Fruit fly (Drosophila melanogaster) whole organism, embryonic: ENCODE data around the gene ND-B16.6.
A peak's percentile ranks its signal among the peaks of the same experiment; 100 is the strongest.

Experiments used
- Aef1 ChIP-seq: fragments of 200-800 bp; sonication (Bioruptor generic); IDR thresholded peaks from 3 replicates; pipeline ENCODE4 v1.3.6; 2022; ENCODE audit warnings: missing biosample characterization, missing genetic modification characterization
- Asciz ChIP-seq: fragments of 200-800 bp; sonication (Bioruptor generic); optimal IDR thresholded peaks from 2 replicates; lab custom pipeline; 2017; ENCODE audit warnings: missing biosample characterization, mild to moderate bottlenecking, missing genetic modification characterization, missing genetic modification reagents
- BEAF-32 ChIP-seq: fragments of 200-800 bp; sonication (Bioruptor generic); optimal IDR thresholded peaks from 3 replicates; lab custom pipeline; 2017; ENCODE audit warnings: missing biosample characterization, missing genetic modification characterization, mild to moderate bottlenecking, moderate library complexity, missing genetic modification reagents
- CG10979 ChIP-seq: fragments of 200-800 bp; sonication (Bioruptor generic); optimal IDR thresholded peaks from 2 replicates; lab custom pipeline; 2018; ENCODE audit warnings: missing biosample characterization, mild to moderate bottlenecking, missing genetic modification characterization, moderate library complexity
- CG12219 ChIP-seq: fragments of 200-800 bp; sonication (Bioruptor generic); optimal IDR thresholded peaks from 3 replicates; lab custom pipeline; 2018; ENCODE audit warnings: missing biosample characterization, mild to moderate bottlenecking, missing genetic modification characterization
- CG12236 ChIP-seq: fragments of 200-800 bp; sonication (Bioruptor generic); optimal IDR thresholded peaks from 2 replicates; lab custom pipeline; 2016; ENCODE audit warnings: missing biosample characterization, missing genetic modification characterization
- CG14667 ChIP-seq: fragments of 200-800 bp; sonication (Bioruptor generic); IDR thresholded peaks from 2 replicates; pipeline ENCODE4 v1.3.6; 2022; ENCODE audit warnings: missing biosample characterization, missing genetic modification characterization
- CG16813 ChIP-seq: fragments of 200-800 bp; sonication (Bioruptor generic); IDR thresholded peaks from 3 replicates; pipeline ENCODE4 v1.3.6; 2022; ENCODE audit warnings: missing biosample characterization, missing genetic modification characterization; ENCODE audit not compliant: partially characterized antibody
- CG17328 ChIP-seq: fragments of 200-800 bp; sonication (Bioruptor generic); IDR thresholded peaks from 2 replicates; pipeline ENCODE4 v1.3.6; 2022; ENCODE audit warnings: missing biosample characterization, missing genetic modification characterization
- CG17359 ChIP-seq: fragments of 200-800 bp; sonication (Bioruptor generic); optimal IDR thresholded peaks from 3 replicates; lab custom pipeline; 2018; ENCODE audit warnings: missing biosample characterization, mild to moderate bottlenecking, missing genetic modification characterization, moderate library complexity
- CG18262 ChIP-seq: fragments of 200-800 bp; optimal IDR thresholded peaks from 3 replicates; lab custom pipeline; 2019; ENCODE audit warnings: missing biosample characterization, mild to moderate bottlenecking, missing genetic modification characterization, moderate library complexity
- CG2678 ChIP-seq: fragments of 200-800 bp; sonication (Bioruptor generic); optimal IDR thresholded peaks from 3 replicates; lab custom pipeline; 2019; ENCODE audit warnings: missing biosample characterization, mild to moderate bottlenecking, missing genetic modification characterization, moderate library complexity
- CG2875 ChIP-seq: fragments of 200-800 bp; sonication (Bioruptor generic); optimal IDR thresholded peaks from 2 replicates; lab custom pipeline; 2017; ENCODE audit warnings: missing biosample characterization, mild to moderate bottlenecking, missing genetic modification characterization, missing genetic modification reagents
- CG2889 ChIP-seq: fragments of 200-800 bp; sonication (Bioruptor generic); IDR thresholded peaks from 3 replicates; pipeline ENCODE4 v1.3.6; 2022; ENCODE audit warnings: missing biosample characterization, missing genetic modification characterization
- CG42726 ChIP-seq: fragments of 200-800 bp; sonication (Bioruptor generic); IDR thresholded peaks from 2 replicates; pipeline ENCODE4 v1.3.6; 2022; ENCODE audit warnings: missing biosample characterization, missing genetic modification characterization; ENCODE audit not compliant: partially characterized antibody
- CG4360 ChIP-seq: fragments of 200-800 bp; sonication (Bioruptor generic); IDR thresholded peaks from 2 replicates; pipeline ENCODE4 v1.3.6; 2022; ENCODE audit warnings: missing biosample characterization, missing genetic modification characterization
- CG4424 ChIP-seq: fragments of 200-800 bp; sonication (Bioruptor generic); optimal IDR thresholded peaks from 3 replicates; lab custom pipeline; 2016; ENCODE audit warnings: missing biosample characterization, missing genetic modification characterization
- CG5245 ChIP-seq: fragments of 200-800 bp; sonication (Bioruptor generic); optimal IDR thresholded peaks from 3 replicates; lab custom pipeline; 2016; ENCODE audit warnings: missing biosample characterization, missing genetic modification characterization
- CG8924 ChIP-seq: fragments of 200-800 bp; optimal IDR thresholded peaks from 3 replicates; lab custom pipeline; 2019; ENCODE audit warnings: missing biosample characterization, mild to moderate bottlenecking, missing genetic modification characterization, moderate library complexity
- CG9797 ChIP-seq: fragments of 200-800 bp; sonication (Bioruptor generic); optimal IDR thresholded peaks from 3 replicates; lab custom pipeline; 2018; ENCODE audit warnings: missing biosample characterization, mild to moderate bottlenecking, missing genetic modification characterization
- CrebB ChIP-seq: fragments of 200-800 bp; sonication (Bioruptor generic); optimal IDR thresholded peaks from 3 replicates; lab custom pipeline; 2018; ENCODE audit warnings: missing biosample characterization, mild to moderate bottlenecking, missing genetic modification characterization
- Dad ChIP-seq: fragments of 200-800 bp; sonication (Bioruptor generic); optimal IDR thresholded peaks from 3 replicates; lab custom pipeline; 2016; ENCODE audit warnings: missing biosample characterization, missing genetic modification characterization
- Ets65A ChIP-seq: fragments of 200-800 bp; sonication (Bioruptor generic); peaks from one replicate; lab custom pipeline; 2016; ENCODE audit warnings: missing biosample characterization, missing genetic modification characterization
- H2.0 ChIP-seq: fragments of 200-800 bp; sonication (Bioruptor generic); IDR thresholded peaks from 2 replicates; pipeline ENCODE4 v1.3.6; 2022; ENCODE audit warnings: missing biosample characterization, missing genetic modification characterization
- HLHmδ ChIP-seq: fragments of 200-800 bp; sonication (Bioruptor generic); optimal IDR thresholded peaks from 2 replicates; lab custom pipeline; 2018; ENCODE audit warnings: missing biosample characterization, mild to moderate bottlenecking, missing genetic modification characterization, moderate library complexity
- Hey ChIP-seq: fragments of 200-800 bp; sonication (Bioruptor generic); optimal IDR thresholded peaks from 3 replicates; lab custom pipeline; 2018; ENCODE audit warnings: missing biosample characterization, mild to moderate bottlenecking, missing genetic modification characterization
- Mes4 ChIP-seq: fragments of 200-800 bp; sonication (Bioruptor generic); optimal IDR thresholded peaks from 2 replicates; lab custom pipeline; 2016; ENCODE audit warnings: missing biosample characterization, missing genetic modification characterization
- Optix ChIP-seq: fragments of 200-800 bp; sonication (Bioruptor generic); IDR thresholded peaks from 3 replicates; pipeline ENCODE4 v1.3.6; 2022; ENCODE audit warnings: missing biosample characterization, missing genetic modification characterization
- Usf ChIP-seq: fragments of 200-800 bp; sonication (Bioruptor generic); optimal IDR thresholded peaks from 2 replicates; lab custom pipeline; 2017; ENCODE audit warnings: missing genotype, missing biosample characterization, missing genetic modification characterization
- ab ChIP-seq: fragments of 200-800 bp; sonication (Bioruptor generic); optimal IDR thresholded peaks from 2 replicates; lab custom pipeline; 2016; ENCODE audit warnings: missing biosample characterization, missing genetic modification characterization
- bsh ChIP-seq, 2 experiments: fragments of 200-800 bp; sonication (Bioruptor generic); optimal IDR thresholded peaks; 2 replicates each; lab custom pipeline; 2017 to 2018; ENCODE audit warnings: mild to moderate bottlenecking in 2 of 2, missing biosample characterization in 2 of 2, missing genetic modification characterization in 2 of 2, moderate library complexity in 1 of 2
- chif ChIP-seq, 2 experiments: fragments of 200-800 bp; sonication (Bioruptor generic); optimal IDR thresholded peaks; 3 replicates each; lab custom pipeline; 2016; ENCODE audit warnings: missing biosample characterization in 2 of 2, missing genetic modification characterization in 2 of 2
- chn ChIP-seq: fragments of 200-800 bp; sonication (Bioruptor generic); optimal IDR thresholded peaks from 2 replicates; lab custom pipeline; 2016; ENCODE audit warnings: missing biosample characterization, missing genetic modification characterization
- corto ChIP-seq: fragments of 200-800 bp; sonication (Bioruptor generic); optimal IDR thresholded peaks from 2 replicates; lab custom pipeline; 2016; ENCODE audit warnings: missing biosample characterization, mild to moderate bottlenecking, missing genetic modification characterization, moderate library complexity
- dysf ChIP-seq: fragments of 200-800 bp; sonication (Bioruptor generic); IDR thresholded peaks from 3 replicates; pipeline ENCODE4 v1.3.6; 2022; ENCODE audit warnings: missing biosample characterization, missing genetic modification characterization
- emc ChIP-seq: fragments of 200-800 bp; sonication (Bioruptor generic); optimal IDR thresholded peaks from 2 replicates; lab custom pipeline; 2016; ENCODE audit warnings: missing biosample characterization, missing genetic modification characterization
- fd3F ChIP-seq: fragments of 200-800 bp; sonication (Bioruptor generic); optimal IDR thresholded peaks from 2 replicates; lab custom pipeline; 2018; ENCODE audit warnings: missing biosample characterization, mild to moderate bottlenecking, missing genetic modification characterization, moderate library complexity
- fd64A ChIP-seq: fragments of 200-800 bp; sonication (Bioruptor generic); optimal IDR thresholded peaks from 3 replicates; lab custom pipeline; 2018; ENCODE audit warnings: missing biosample characterization, mild to moderate bottlenecking, missing genetic modification characterization
- gcm ChIP-seq: fragments of 200-800 bp; sonication (Bioruptor generic); optimal IDR thresholded peaks from 2 replicates; lab custom pipeline; 2019; ENCODE audit warnings: missing biosample characterization, mild to moderate bottlenecking, missing genetic modification characterization, moderate library complexity
- gcm2 ChIP-seq: fragments of 200-800 bp; sonication (Bioruptor generic); optimal IDR thresholded peaks from 2 replicates; lab custom pipeline; 2016; ENCODE audit warnings: missing biosample characterization, missing genetic modification characterization
- gfzf ChIP-seq: fragments of 200-800 bp; sonication (Bioruptor generic); optimal IDR thresholded peaks from 2 replicates; lab custom pipeline; 2016; ENCODE audit warnings: missing biosample characterization, mild to moderate bottlenecking, missing genetic modification characterization, moderate library complexity
- jumu ChIP-seq: fragments of 200-800 bp; sonication (Bioruptor generic); optimal IDR thresholded peaks from 3 replicates; lab custom pipeline; 2016; ENCODE audit warnings: missing biosample characterization, missing genetic modification characterization
- mld ChIP-seq: fragments of 200-800 bp; sonication (Bioruptor generic); IDR thresholded peaks from 3 replicates; pipeline ENCODE4 v1.3.6; 2022; ENCODE audit warnings: missing biosample characterization, missing genetic modification characterization; ENCODE audit not compliant: partially characterized antibody
- pb ChIP-seq: fragments of 200-800 bp; sonication (Bioruptor generic); optimal IDR thresholded peaks from 3 replicates; lab custom pipeline; 2016; ENCODE audit warnings: missing biosample characterization, missing genetic modification characterization
- ranshi ChIP-seq: fragments of 200-800 bp; sonication (Bioruptor generic); IDR thresholded peaks from 2 replicates; pipeline ENCODE4 v1.3.6; 2022; ENCODE audit warnings: missing biosample characterization, missing genetic modification characterization
- sim ChIP-seq: fragments of 200-800 bp; sonication (Bioruptor generic); IDR thresholded peaks from 2 replicates; pipeline ENCODE4 v1.3.6; 2022; ENCODE audit warnings: missing biosample characterization, missing genetic modification characterization
- so ChIP-seq: fragments of 200-800 bp; sonication (Bioruptor generic); IDR thresholded peaks from 3 replicates; pipeline ENCODE4 v1.3.6; 2022; ENCODE audit warnings: missing biosample characterization, missing genetic modification characterization
- sug ChIP-seq: fragments of 200-800 bp; optimal IDR thresholded peaks from 2 replicates; lab custom pipeline; 2019; ENCODE audit warnings: missing biosample characterization, mild to moderate bottlenecking, missing genetic modification characterization, moderate library complexity
- unpg ChIP-seq: fragments of 200-800 bp; sonication (Bioruptor generic); optimal IDR thresholded peaks from 3 replicates; lab custom pipeline; 2018; ENCODE audit warnings: missing biosample characterization, mild to moderate bottlenecking, missing genetic modification characterization, moderate library complexity
- yki ChIP-seq: fragments of >200 bp; optimal IDR thresholded peaks from 3 replicates; lab custom pipeline; 2018
- zen ChIP-seq: fragments of 200-800 bp; sonication (Bioruptor generic); optimal IDR thresholded peaks from 3 replicates; lab custom pipeline; 2018; ENCODE audit warnings: missing biosample characterization, mild to moderate bottlenecking, missing genetic modification characterization, moderate library complexity

ND-B16.6 gene

dm6 chrX:6375636-6376035 is 25.4 kb upstream of the ND-B16.6 start:
- TF ChIP-seq fd64A (no peak), CG12236 (GFP tag; lab: Kevin White, UChicago) (peak; percentile 14), Hey (tag; lab: Kevin White, UChicago) (no peak), fd3F (GFP tag; lab: Kevin White, UChicago) (no peak), dysf (GFP tag; lab: Robert Waterston, UW) (peak; percentile 50; the same call in 2 of the 3 replicates), Aef1 (GFP tag; lab: Robert Waterston, UW) (no peak), CG16813 (GFP tag; lab: Robert Waterston, UW) (no peak), ab (GFP tag; lab: Kevin White, UChicago) (no peak), Mes4 (GFP tag; lab: Kevin White, UChicago) (no peak), yki (no peak), CG18262 (peak; percentile 22), CG4360 (GFP tag; lab: Robert Waterston, UW) (no peak), unpg (GFP tag; lab: Kevin White, UChicago) (peak; percentile 52), mld (GFP tag; lab: Robert Waterston, UW) (no peak), sim (no peak; the same call in 1 of the 2 replicates), CrebB (tag; lab: Kevin White, UChicago) (no peak), bsh (GFP tag; optimal IDR thresholded peaks at IDR 0.05; lab: Kevin White, UChicago) (peak in 1 of 2 experiments; percentile 40), CG2875 (no peak), BEAF-32 (GFP tag; lab: Kevin White, UChicago) (no peak), Ets65A (GFP tag; lab: Kevin White, UChicago) (peak; percentile 97), ranshi (peak; percentile 49; the same call in 1 of the 2 replicates), CG14667 (no peak), corto (no peak), gcm2 (no peak), CG9797 (GFP tag; lab: Kevin White, UChicago) (no peak), chn (GFP tag; lab: Kevin White, UChicago) (peak; percentile 39), CG8924 (tag; lab: Kevin White, UChicago) (peak; percentile 38), so (peak; percentile 55; the same call in 1 of the 3 replicates), HLHmδ (GFP tag; lab: Kevin White, UChicago) (no peak), CG42726 (GFP tag; lab: Robert Waterston, UW) (no peak), CG17328 (peak; percentile 41; the same call in 1 of the 2 replicates), CG10979 (tag; lab: Kevin White, UChicago) (peak; percentile 30), CG12219 (peak; percentile 36), Optix (GFP tag; lab: Robert Waterston, UW) (no peak), CG5245 (peak; percentile 10), Asciz (GFP tag; lab: Kevin White, UChicago) (no peak), Usf (GFP tag; lab: Kevin White, UChicago) (no peak), gfzf (GFP tag; lab: Kevin White, UChicago) (no peak), H2.0 (peak; percentile 7; the same call in 1 of the 2 replicates), emc (GFP tag; lab: Kevin White, UChicago) (no peak), CG2678 (tag; lab: Kevin White, UChicago) (peak; percentile 73), chif (GFP tag; optimal IDR thresholded peaks at IDR 0.05; lab: Kevin White, UChicago) (peak in 1 of 2 experiments; percentile 29), CG2889 (GFP tag; lab: Robert Waterston, UW) (no peak), zen (no peak), gcm (GFP tag; lab: Kevin White, UChicago) (no peak), sug (tag; lab: Kevin White, UChicago) (no peak), CG4424 (GFP tag; lab: Kevin White, UChicago) (peak; percentile 36), CG17359 (tag; lab: Kevin White, UChicago) (peak; percentile 36), jumu (peak; percentile 33), Dad (peak; percentile 3), pb (GFP tag; lab: Kevin White, UChicago) (peak; percentile 14)
